Worm (Caenorhabditis elegans): ENCODE measurements around the gene T13C2.3.

T13C2.3 gene

ce11 chrII:6841102-6841501, 52.1 kb downstream of the T13C2.3 start:
- TF ChIP-seq nhr-80 (tag; optimal IDR thresholded peaks at IDR 0.05) = peak; percentile 37
- no peak for TF ChIP-seq F23B12.7 (tag; optimal IDR thresholded peaks at IDR 0.05; ENCODE audit: insufficient read depth)

Data from whole organism, young adult.